Worm (Caenorhabditis elegans): ENCODE results near the gene gstk-1.

Gene gstk-1

DNA sequence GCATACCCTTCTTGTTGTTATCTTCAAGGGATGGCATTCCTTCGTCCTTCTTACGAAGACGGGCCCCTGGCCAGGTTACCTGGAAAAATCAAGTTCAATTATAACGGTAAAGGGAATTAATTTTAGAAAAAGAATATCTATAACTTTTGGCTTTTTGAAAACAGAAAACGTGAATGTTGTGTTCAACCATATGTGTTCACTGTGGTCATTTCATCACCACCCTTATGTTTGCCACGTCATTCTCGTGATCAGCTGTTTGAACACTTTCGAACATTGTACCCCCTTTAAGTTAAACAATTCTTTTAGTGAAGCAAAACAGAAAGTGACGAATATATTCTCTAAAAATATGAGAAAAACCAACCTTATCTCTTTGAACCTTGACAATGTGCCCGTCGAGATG lies 37.7 kb upstream of the gstk-1 start:
- TF ChIP-seq hmg-4 (GFP tag; optimal IDR thresholded peaks at IDR 0.05) (no peak), tra-4 (tag; optimal IDR thresholded peaks at IDR 0.05) (no peak), hnd-1 (tag; optimal IDR thresholded peaks at IDR 0.05) (no peak), hmbx-1 (tag; optimal IDR thresholded peaks at IDR 0.05) (no peak), scrt-1 (GFP tag; IDR thresholded peaks at IDR 0.05) (no peak), ets-7 (tag; optimal IDR thresholded peaks at IDR 0.05) (no peak), ceh-13 (GFP tag; optimal IDR thresholded peaks at IDR 0.05) (no peak), tbx-37 (GFP tag; conservative IDR thresholded peaks at IDR 0.05) (no peak), ceh-36 (tag; optimal IDR thresholded peaks at IDR 0.05) (no peak), aly-1 (tag; optimal IDR thresholded peaks at IDR 0.05) (no peak), B0310.2 (tag; optimal IDR thresholded peaks at IDR 0.05) (no peak)

DNA sequence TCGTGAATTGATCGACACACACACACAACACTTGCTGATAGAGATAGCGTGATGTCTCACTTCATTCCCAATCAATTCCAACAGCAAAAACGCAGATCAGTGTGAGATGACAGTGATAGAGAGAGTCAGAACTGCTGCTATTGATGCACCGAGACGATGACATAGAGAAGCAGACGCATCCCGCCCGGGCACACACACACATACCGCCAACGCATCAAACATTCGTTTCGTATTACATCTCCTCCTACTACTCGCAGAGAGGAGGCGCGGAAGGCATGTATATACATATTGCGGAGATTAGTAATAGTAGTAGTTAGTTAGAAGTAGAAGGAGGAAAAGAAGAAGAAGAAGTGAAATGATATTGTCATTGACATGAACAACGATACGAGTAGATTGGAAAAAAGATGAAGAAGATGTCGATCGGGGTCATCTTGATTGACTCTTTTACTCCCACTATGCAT lies 37.1 kb upstream of the gstk-1 start:
- no peak for TF ChIP-seq B0310.2 (tag; optimal IDR thresholded peaks at IDR 0.05)
- no peak for TF ChIP-seq hnd-1 (tag; optimal IDR thresholded peaks at IDR 0.05)
- no peak for TF ChIP-seq ama-1 (optimal IDR thresholded peaks at IDR 0.05)

DNA sequence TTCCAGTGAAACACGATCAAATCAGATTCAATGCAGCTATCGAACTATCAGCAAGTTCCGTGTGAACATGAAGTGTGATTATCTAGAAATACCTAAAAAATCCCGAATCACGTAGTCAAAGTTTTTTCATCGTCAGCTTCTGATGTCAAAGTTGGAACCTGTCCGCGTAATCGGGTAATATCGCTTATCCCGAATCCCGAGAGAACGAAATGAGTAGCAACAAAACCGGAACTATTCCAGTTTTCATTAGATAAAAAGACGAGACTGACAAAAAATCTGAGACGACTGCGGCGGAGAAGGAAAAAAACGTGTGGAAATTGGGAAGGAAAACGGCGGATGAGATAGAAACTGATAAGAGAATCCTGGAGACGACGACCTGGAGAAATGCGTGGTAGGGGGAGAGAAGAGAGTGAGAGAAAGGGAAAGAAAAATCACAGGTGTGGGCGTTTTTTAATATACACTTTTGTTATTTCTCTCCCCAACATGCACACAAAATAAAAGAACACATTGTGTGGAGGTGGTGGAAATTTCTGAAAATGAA lies 36.4 kb upstream of the gstk-1 start:
- TF ChIP-seq hmg-4 (GFP tag; optimal IDR thresholded peaks at IDR 0.05) (peak; percentile 11), tbx-37 (GFP tag; conservative IDR thresholded peaks at IDR 0.05) (no peak)

DNA sequence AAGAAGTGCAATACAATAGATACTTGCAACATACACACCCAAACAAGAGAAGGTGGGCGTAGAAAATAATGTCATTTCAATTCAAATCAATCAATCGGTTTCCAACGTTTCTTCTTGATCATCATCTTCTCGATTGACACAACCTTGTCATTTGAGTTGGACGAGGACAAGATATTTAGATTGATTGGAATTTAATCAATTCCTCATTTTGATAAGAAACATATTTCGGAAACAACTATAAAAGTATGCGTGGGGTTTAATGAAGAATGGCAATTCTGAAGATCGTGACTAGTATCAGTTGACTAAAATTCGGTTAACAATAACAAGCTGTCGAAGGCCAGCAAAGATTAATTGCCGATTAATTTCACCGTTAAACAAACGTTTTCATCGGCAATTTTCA lies 35.9 kb upstream of the gstk-1 start:
- TF ChIP-seq hmbx-1 (tag; optimal IDR thresholded peaks at IDR 0.05): no peak
- no peak for TF ChIP-seq ets-7 (tag; optimal IDR thresholded peaks at IDR 0.05)
- TF ChIP-seq flt-1 (GFP tag; IDR thresholded peaks at IDR 0.05): no peak
- TF ChIP-seq F13C5.2 (tag; optimal IDR thresholded peaks at IDR 0.05): no peak
- TF ChIP-seq scrt-1 (GFP tag; IDR thresholded peaks at IDR 0.05): no peak
- TF ChIP-seq hnd-1 (tag; optimal IDR thresholded peaks at IDR 0.05): no peak
- no peak for TF ChIP-seq ama-1 (optimal IDR thresholded peaks at IDR 0.05)
- TF ChIP-seq tbx-37 (GFP tag; conservative IDR thresholded peaks at IDR 0.05): no peak
- TF ChIP-seq sea-1 (GFP tag; conservative IDR thresholded peaks at IDR 0.05): no peak
- no peak for TF ChIP-seq B0310.2 (tag; optimal IDR thresholded peaks at IDR 0.05)
- TF ChIP-seq hmg-4 (GFP tag; optimal IDR thresholded peaks at IDR 0.05): no peak
- TF ChIP-seq ceh-13 (GFP tag; optimal IDR thresholded peaks at IDR 0.05): no peak
- TF ChIP-seq ceh-36 (tag; optimal IDR thresholded peaks at IDR 0.05): no peak
- TF ChIP-seq aly-1 (tag; optimal IDR thresholded peaks at IDR 0.05): no peak

DNA sequence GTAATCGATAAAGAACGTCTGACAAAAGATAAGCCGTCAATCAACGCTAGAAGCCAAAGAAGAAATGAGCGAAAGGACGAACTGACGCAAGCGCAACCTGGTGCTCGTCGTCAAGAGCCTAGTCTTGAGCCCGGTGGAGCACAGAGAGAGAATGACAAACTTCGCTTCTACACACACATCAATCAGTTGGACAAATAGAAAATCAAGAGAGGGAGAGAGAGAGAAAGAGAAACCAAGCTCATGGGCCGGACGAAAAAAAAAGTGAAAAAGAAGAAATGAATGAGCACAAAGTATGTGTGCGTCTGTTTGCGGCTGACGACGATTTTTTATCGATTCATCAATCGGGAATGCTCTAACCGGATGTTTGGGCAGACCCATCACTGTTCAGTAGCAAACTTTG lies 35.4 kb upstream of the gstk-1 start:
- TF ChIP-seq hnd-1 (tag; optimal IDR thresholded peaks at IDR 0.05) (no peak), tbx-11 (GFP tag; IDR thresholded peaks at IDR 0.05) (no peak), hmg-4 (GFP tag; optimal IDR thresholded peaks at IDR 0.05) (no peak), B0310.2 (tag; optimal IDR thresholded peaks at IDR 0.05) (no peak), ama-1 (optimal IDR thresholded peaks at IDR 0.05) (no peak), hmbx-1 (tag; optimal IDR thresholded peaks at IDR 0.05) (no peak), F13C5.2 (tag; optimal IDR thresholded peaks at IDR 0.05) (no peak), tra-4 (tag; optimal IDR thresholded peaks at IDR 0.05) (no peak), scrt-1 (GFP tag; IDR thresholded peaks at IDR 0.05) (no peak), ets-7 (tag; optimal IDR thresholded peaks at IDR 0.05) (no peak), flt-1 (GFP tag; IDR thresholded peaks at IDR 0.05) (no peak)

DNA sequence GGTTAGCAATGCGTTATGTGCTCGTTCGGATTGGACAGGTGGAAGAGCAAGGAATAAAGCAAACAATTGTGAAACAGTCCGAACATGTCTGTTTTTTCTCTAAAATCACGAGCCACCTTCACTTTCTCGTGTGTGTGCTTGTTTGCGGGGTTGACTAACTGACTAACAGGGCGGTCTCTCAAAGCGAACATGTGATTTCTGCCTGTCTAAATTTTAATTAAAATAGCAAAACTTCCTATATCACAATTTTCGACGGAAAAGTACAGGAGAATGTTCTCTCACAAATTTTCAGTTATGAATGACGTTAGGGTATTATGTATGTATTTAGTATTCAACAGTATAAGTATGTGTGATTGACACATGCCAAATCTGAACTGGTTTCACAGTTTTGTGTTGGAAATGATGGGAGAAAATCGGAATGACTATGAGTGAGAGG lies 34.6 kb upstream of the gstk-1 start:
- TF ChIP-seq hmbx-1 (tag; optimal IDR thresholded peaks at IDR 0.05): no peak
- TF ChIP-seq aly-1 (tag; optimal IDR thresholded peaks at IDR 0.05): no peak

DNA sequence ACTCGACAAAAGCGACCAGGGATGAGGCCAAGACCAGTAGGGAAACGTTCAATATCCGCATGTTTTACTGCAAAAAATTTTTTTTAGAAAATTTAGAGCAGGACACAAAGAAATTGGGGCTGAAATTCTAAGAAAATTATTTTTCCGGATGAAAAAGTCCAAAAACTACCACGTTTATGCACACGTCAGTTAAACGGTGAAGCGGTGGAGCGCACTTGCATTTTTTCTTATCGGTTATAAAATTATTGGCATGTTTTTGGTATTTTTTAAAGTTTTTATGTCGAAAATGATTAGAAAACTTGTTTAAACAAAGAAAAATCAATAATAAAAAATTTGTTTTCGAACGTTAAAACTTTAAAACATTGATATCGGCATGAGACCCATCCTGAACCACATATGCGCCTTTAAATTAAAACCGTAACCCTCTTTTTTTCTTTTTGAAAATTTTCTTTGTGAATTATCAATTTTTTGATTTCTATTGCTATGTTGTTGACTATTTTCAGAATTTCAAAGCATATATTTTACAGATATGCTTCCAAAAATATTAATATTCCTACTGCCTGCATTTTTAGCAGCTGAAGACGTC lies 32.3 kb upstream of the gstk-1 start, which contains the start of the genes dnj-20 and ZK1307.8:
TSS of gene dnj-20 (minus strand) at position 67 of the 586 bp plus-strand sequence.
TSS of gene ZK1307.8 (plus strand) at position 504 of the 586 bp plus-strand sequence.
- TF ChIP-seq sea-1 (GFP tag; conservative IDR thresholded peaks at IDR 0.05): no peak

DNA sequence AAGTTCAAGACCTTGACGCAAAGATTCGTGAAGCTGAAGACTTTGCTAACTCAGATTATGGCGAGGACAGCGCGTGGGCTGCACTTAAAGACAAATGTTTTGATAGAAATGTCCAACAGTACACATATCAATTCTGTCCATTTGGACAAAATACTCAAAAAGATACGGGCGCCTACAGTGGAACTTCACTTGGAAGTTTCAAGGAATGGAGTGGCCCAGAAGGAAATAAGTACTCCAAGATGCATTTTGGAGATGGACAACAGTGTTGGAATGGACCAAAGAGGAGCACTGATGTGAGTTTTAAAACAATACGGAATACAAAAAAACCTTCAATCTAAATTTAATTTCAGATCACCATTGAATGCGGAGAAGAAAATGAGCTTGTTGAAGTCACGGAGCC lies 30.6 kb upstream of the gstk-1 start:
- TF ChIP-seq scrt-1 (GFP tag; IDR thresholded peaks at IDR 0.05) (no peak), hmg-4 (GFP tag; optimal IDR thresholded peaks at IDR 0.05) (no peak), ets-7 (tag; optimal IDR thresholded peaks at IDR 0.05) (no peak), hmbx-1 (tag; optimal IDR thresholded peaks at IDR 0.05) (no peak), B0310.2 (tag; optimal IDR thresholded peaks at IDR 0.05) (no peak), F13C5.2 (tag; optimal IDR thresholded peaks at IDR 0.05) (no peak), tbx-37 (GFP tag; conservative IDR thresholded peaks at IDR 0.05) (no peak), flt-1 (GFP tag; IDR thresholded peaks at IDR 0.05) (no peak), pes-1 (GFP tag; IDR thresholded peaks at IDR 0.05) (no peak)

DNA sequence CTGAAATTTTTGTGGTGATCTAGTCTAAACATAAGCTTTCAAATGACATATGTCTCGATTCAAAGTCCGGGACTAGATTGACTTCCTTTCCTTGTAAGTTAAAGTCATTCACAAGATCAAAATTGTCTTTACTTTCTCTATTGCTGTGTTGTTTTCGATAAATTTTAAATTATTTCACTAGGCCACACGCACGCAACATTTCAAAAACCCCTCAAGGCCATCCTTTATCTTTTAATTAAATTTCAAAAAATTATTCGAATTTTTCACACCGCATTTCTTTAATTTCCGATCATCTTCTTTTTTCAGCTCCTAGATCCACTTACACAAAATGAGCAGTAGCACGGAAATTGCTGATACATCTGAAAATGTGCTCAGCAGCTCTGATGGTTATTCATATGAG lies 20.2 kb upstream of the gstk-1 start, which contains the start of gene ZK1307.7:
TSS of gene ZK1307.7 (plus strand) at position 301 of the 400 bp plus-strand sequence.
- TF ChIP-seq hmg-4 (GFP tag; optimal IDR thresholded peaks at IDR 0.05) (no peak), scrt-1 (GFP tag; IDR thresholded peaks at IDR 0.05) (no peak), aly-1 (tag; optimal IDR thresholded peaks at IDR 0.05) (no peak), hnd-1 (tag; optimal IDR thresholded peaks at IDR 0.05) (no peak), flt-1 (GFP tag; IDR thresholded peaks at IDR 0.05) (no peak), B0310.2 (tag; optimal IDR thresholded peaks at IDR 0.05) (no peak), sea-1 (GFP tag; conservative IDR thresholded peaks at IDR 0.05) (no peak), ama-1 (optimal IDR thresholded peaks at IDR 0.05) (no peak), ets-7 (tag; optimal IDR thresholded peaks at IDR 0.05) (no peak), tbx-11 (GFP tag; IDR thresholded peaks at IDR 0.05) (no peak), F13C5.2 (tag; optimal IDR thresholded peaks at IDR 0.05) (no peak), ceh-13 (GFP tag; optimal IDR thresholded peaks at IDR 0.05) (no peak), ceh-36 (tag; optimal IDR thresholded peaks at IDR 0.05) (no peak), pes-1 (GFP tag; IDR thresholded peaks at IDR 0.05) (no peak), tra-4 (tag; optimal IDR thresholded peaks at IDR 0.05) (no peak), hmbx-1 (tag; optimal IDR thresholded peaks at IDR 0.05) (no peak), tbx-37 (GFP tag; conservative IDR thresholded peaks at IDR 0.05) (no peak)

Measured in whole organism, early embryonic.